Worm (Caenorhabditis elegans): ENCODE measurements around the gene VW02B12L.2.

VW02B12L.2 gene

ce11 chrII:11467541-11467940, 27.4 kb upstream of the VW02B12L.2 start, which contains the start of gene klp-17:
TSS of gene klp-17 (minus strand) at chrII:11467641.
- no peak for TF ChIP-seq ceh-18 (tag; optimal IDR thresholded peaks at IDR 0.05)
- TF ChIP-seq ceh-34 (tag; optimal IDR thresholded peaks at IDR 0.05): no peak
- TF ChIP-seq pha-4 (tag; optimal IDR thresholded peaks at IDR 0.05): no peak
- TF ChIP-seq odd-2 (tag; optimal IDR thresholded peaks at IDR 0.05): no peak
- no peak for TF ChIP-seq pha-2 (tag; optimal IDR thresholded peaks at IDR 0.05)
- no peak for TF ChIP-seq ttx-3 (tag; optimal IDR thresholded peaks at IDR 0.05)
- no peak for TF ChIP-seq eyg-1 (tag; optimal IDR thresholded peaks at IDR 0.05)

- no peak for TF ChIP-seq eyg-1 (tag; optimal IDR thresholded peaks at IDR 0.05)
- TF ChIP-seq nfya-1 (tag; optimal IDR thresholded peaks at IDR 0.05): peak; percentile 67
- TF ChIP-seq ceh-2 (tag; optimal IDR thresholded peaks at IDR 0.05): no peak
- peak; percentile 51 for TF ChIP-seq hlh-30 (tag; optimal IDR thresholded peaks at IDR 0.05; ENCODE audit: insufficient read depth)
- TF ChIP-seq dmd-4 (tag; optimal IDR thresholded peaks at IDR 0.05; ENCODE audit: borderline replicate concordance): no peak
- no peak for TF ChIP-seq pha-2 (tag; optimal IDR thresholded peaks at IDR 0.05)
- TF ChIP-seq unc-55 (GFP tag; optimal IDR thresholded peaks at IDR 0.05): peak; percentile 55
- peak; percentile 61 for TF ChIP-seq tbx-2 (tag; optimal IDR thresholded peaks at IDR 0.05)
- no peak for TF ChIP-seq fax-1 (tag; optimal IDR thresholded peaks at IDR 0.05)
- TF ChIP-seq K02D7.2 (tag; optimal IDR thresholded peaks at IDR 0.05): no peak
- TF ChIP-seq npax-4 (tag; optimal IDR thresholded peaks at IDR 0.05): no peak
- no peak for TF ChIP-seq unc-42 (tag; optimal IDR thresholded peaks at IDR 0.05)
- TF ChIP-seq sox-4 (tag; optimal IDR thresholded peaks at IDR 0.05): no peak
- no peak for TF ChIP-seq lin-11 (tag; optimal IDR thresholded peaks at IDR 0.05)
- TF ChIP-seq ttx-3 (tag; optimal IDR thresholded peaks at IDR 0.05): no peak
- TF ChIP-seq ceh-24 (tag; optimal IDR thresholded peaks at IDR 0.05): no peak
- TF ChIP-seq sox-2 (GFP tag; IDR thresholded peaks at IDR 0.05): no peak
- TF ChIP-seq ceh-19 (GFP tag; optimal IDR thresholded peaks at IDR 0.05): no peak
- TF ChIP-seq ref-2 (tag; optimal IDR thresholded peaks at IDR 0.05): peak; percentile 43
- TF ChIP-seq nhr-11 (tag; optimal IDR thresholded peaks at IDR 0.05): no peak
- no peak for TF ChIP-seq pha-4 (tag; optimal IDR thresholded peaks at IDR 0.05)
- TF ChIP-seq nhr-232 (tag; optimal IDR thresholded peaks at IDR 0.05): no peak
- TF ChIP-seq T23F11.4 (GFP tag; optimal IDR thresholded peaks at IDR 0.05): no peak
- no peak for TF ChIP-seq elt-4 (tag; optimal IDR thresholded peaks at IDR 0.05)
Measured at ce11 chrII:11464427-11464944, 24.4 kb upstream of the VW02B12L.2 start, which contains the start of the genes aars-1 and rga-1. TSS of gene aars-1 (minus strand) at chrII:11464497. TSS of gene rga-1 (plus strand) at chrII:11464894.

- TF ChIP-seq unc-3 (GFP tag; conservative IDR thresholded peaks at IDR 0.05): no peak
- TF ChIP-seq unc-3 (tag; optimal IDR thresholded peaks at IDR 0.05): no peak
- no peak for TF ChIP-seq pros-1 (tag; optimal IDR thresholded peaks at IDR 0.05)
- peak; percentile 9 for TF ChIP-seq ceh-31 (tag; optimal IDR thresholded peaks at IDR 0.05)
- TF ChIP-seq elt-2 (tag; optimal IDR thresholded peaks at IDR 0.05): peak; percentile 8
Measured at ce11 chrII:11463899-11464298, 23.8 kb upstream of the VW02B12L.2 start.

- TF ChIP-seq ztf-16 (tag; optimal IDR thresholded peaks at IDR 0.05) (no peak), ceh-19 (GFP tag; optimal IDR thresholded peaks at IDR 0.05) (no peak), tbx-2 (tag; optimal IDR thresholded peaks at IDR 0.05) (no peak)
Measured at ce11 chrII:11459883-11460282, 19.8 kb upstream of the VW02B12L.2 start.

- no peak for TF ChIP-seq pros-1 (tag; optimal IDR thresholded peaks at IDR 0.05)
- no peak for TF ChIP-seq mec-3 (tag; optimal IDR thresholded peaks at IDR 0.05; ENCODE audit: borderline replicate concordance)
- no peak for TF ChIP-seq sox-2 (GFP tag; IDR thresholded peaks at IDR 0.05)
- TF ChIP-seq K02D7.2 (tag; optimal IDR thresholded peaks at IDR 0.05): no peak
- TF ChIP-seq ceh-45 (GFP tag; IDR thresholded peaks at IDR 0.05): no peak
- TF ChIP-seq zip-5 (tag; optimal IDR thresholded peaks at IDR 0.05): no peak
- TF ChIP-seq ceh-9 (tag; optimal IDR thresholded peaks at IDR 0.05): no peak
- TF ChIP-seq unc-86 (tag; optimal IDR thresholded peaks at IDR 0.05): no peak
- TF ChIP-seq unc-3 (GFP tag; conservative IDR thresholded peaks at IDR 0.05): no peak
- TF ChIP-seq unc-3 (tag; optimal IDR thresholded peaks at IDR 0.05): no peak
- no peak for TF ChIP-seq ama-1 (optimal IDR thresholded peaks at IDR 0.05)
- TF ChIP-seq dmd-4 (tag; optimal IDR thresholded peaks at IDR 0.05; ENCODE audit: borderline replicate concordance): no peak
- TF ChIP-seq ceh-6 (GFP tag; optimal IDR thresholded peaks at IDR 0.05): no peak
- TF ChIP-seq fkh-6 (tag; optimal IDR thresholded peaks at IDR 0.05): no peak
- TF ChIP-seq ceh-19 (GFP tag; optimal IDR thresholded peaks at IDR 0.05): no peak
- TF ChIP-seq ceh-31 (tag; optimal IDR thresholded peaks at IDR 0.05): no peak
Measured at ce11 chrII:11455715-11456114, 15.6 kb upstream of the VW02B12L.2 start.

All from whole organism, late embryonic.